Worm (Caenorhabditis elegans) whole organism, early embryonic: ENCODE measurements around the gene F44E5.15.
A peak's percentile ranks its signal among the peaks of the same experiment; 100 is the strongest.

Experiments used
- B0310.2 ChIP-seq: sonication (generic microtip); optimal IDR thresholded peaks from 2 replicates; lab custom pipeline; 2016; ENCODE audit warnings: mild to moderate bottlenecking, missing genetic modification characterization, missing compliant biosample characterization
- F13C5.2 ChIP-seq: sonication (generic microtip); optimal IDR thresholded peaks from 2 replicates; lab custom pipeline; 2017; ENCODE audit warnings: mild to moderate bottlenecking, missing genetic modification characterization, inconsistent platforms, missing compliant biosample characterization
- aly-1 ChIP-seq: sonication (generic microtip); optimal IDR thresholded peaks from 2 replicates; lab custom pipeline; 2016; ENCODE audit warnings: missing genetic modification characterization, missing compliant biosample characterization
- ama-1 ChIP-seq: fragments of 150-350 bp; optimal IDR thresholded peaks from 2 replicates; lab custom pipeline; 2014
- ceh-13 ChIP-seq: fragments of 200-800 bp; sonication (Bioruptor generic); optimal IDR thresholded peaks from 2 replicates; lab custom pipeline; 2018; ENCODE audit warnings: mild to moderate bottlenecking, missing genetic modification characterization, missing compliant biosample characterization
- ceh-36 ChIP-seq: sonication (generic microtip); optimal IDR thresholded peaks from 2 replicates; lab custom pipeline; 2016; ENCODE audit warnings: missing genetic modification characterization, inconsistent platforms, missing compliant biosample characterization
- ets-7 ChIP-seq: sonication (generic microtip); optimal IDR thresholded peaks from 2 replicates; lab custom pipeline; 2016; ENCODE audit warnings: missing genotype, missing genetic modification characterization, missing compliant biosample characterization
- flt-1 ChIP-seq: fragments of 200-800 bp; sonication (Bioruptor generic); IDR thresholded peaks from 2 replicates; pipeline ENCODE4 v1.3.6; 2022; ENCODE audit warnings: missing genetic modification characterization, missing compliant biosample characterization
- hmbx-1 ChIP-seq: sonication (generic microtip); optimal IDR thresholded peaks from 2 replicates; lab custom pipeline; 2016; ENCODE audit warnings: mild to moderate bottlenecking, missing genetic modification characterization, missing compliant biosample characterization
- hmg-4 ChIP-seq: fragments of 200-800 bp; sonication (Bioruptor generic); optimal IDR thresholded peaks from 2 replicates; lab custom pipeline; 2018; ENCODE audit warnings: mild to moderate bottlenecking, missing genetic modification characterization, missing compliant biosample characterization
- hnd-1 ChIP-seq: sonication (generic microtip); optimal IDR thresholded peaks from 2 replicates; lab custom pipeline; 2016; ENCODE audit warnings: missing genetic modification characterization, missing compliant biosample characterization
- pes-1 ChIP-seq: fragments of 200-800 bp; sonication (Bioruptor generic); IDR thresholded peaks from 2 replicates; pipeline ENCODE4 v1.3.6; 2022; ENCODE audit warnings: missing genetic modification reagents, missing genetic modification characterization, missing compliant biosample characterization
- scrt-1 ChIP-seq: fragments of 200-800 bp; sonication (Bioruptor generic); IDR thresholded peaks from 2 replicates; pipeline ENCODE4 v1.3.6; 2022; ENCODE audit warnings: missing genetic modification characterization, missing compliant biosample characterization
- sea-1 ChIP-seq: fragments of 200-800 bp; sonication (Bioruptor generic); conservative IDR thresholded peaks from 2 replicates; pipeline ENCODE4 v1.3.6; 2022; ENCODE audit warnings: missing genetic modification characterization, missing compliant biosample characterization
- tbx-11 ChIP-seq: fragments of 200-800 bp; sonication (Bioruptor generic); IDR thresholded peaks from 2 replicates; pipeline ENCODE4 v1.3.6; 2022; ENCODE audit warnings: missing genetic modification characterization, missing compliant biosample characterization
- tbx-37 ChIP-seq: fragments of 200-800 bp; sonication (Bioruptor generic); conservative IDR thresholded peaks from 2 replicates; pipeline ENCODE4 v1.3.6; 2022; ENCODE audit warnings: missing genetic modification reagents, missing genetic modification characterization, missing compliant biosample characterization
- tra-4 ChIP-seq: sonication (generic microtip); optimal IDR thresholded peaks from 2 replicates; lab custom pipeline; 2017; ENCODE audit warnings: missing genetic modification characterization, missing compliant biosample characterization

Gene F44E5.15

DNA sequence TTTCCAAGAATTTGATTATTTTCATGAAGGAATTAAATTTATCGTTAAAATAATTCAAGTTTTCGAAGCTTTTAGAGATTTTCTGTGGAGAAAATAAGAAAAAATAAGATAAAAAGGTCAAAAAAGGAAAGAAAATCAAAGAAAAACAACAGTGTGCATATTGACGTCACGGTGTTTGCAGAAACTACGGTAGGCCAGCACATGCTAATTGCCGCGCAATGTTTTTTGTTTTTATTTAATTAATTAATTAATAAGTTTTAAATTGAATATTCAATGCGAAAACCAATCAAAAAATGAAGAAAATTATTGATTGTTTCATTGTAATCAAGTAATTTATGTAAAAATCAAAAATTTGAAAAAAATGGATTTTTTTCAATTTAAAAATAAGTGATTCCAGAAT, 24.6 kb upstream of the F44E5.15 start:
- TF ChIP-seq scrt-1 (GFP tag; lab: Robert Waterston, UW) (no peak), sea-1 (GFP tag; lab: Robert Waterston, UW) (no peak), pes-1 (no peak), hmg-4 (no peak), B0310.2 (tag; lab: Kevin White, UChicago) (no peak), ceh-36 (tag; lab: Kevin White, UChicago) (no peak), tbx-37 (no peak), tbx-11 (GFP tag; lab: Robert Waterston, UW) (no peak)

DNA sequence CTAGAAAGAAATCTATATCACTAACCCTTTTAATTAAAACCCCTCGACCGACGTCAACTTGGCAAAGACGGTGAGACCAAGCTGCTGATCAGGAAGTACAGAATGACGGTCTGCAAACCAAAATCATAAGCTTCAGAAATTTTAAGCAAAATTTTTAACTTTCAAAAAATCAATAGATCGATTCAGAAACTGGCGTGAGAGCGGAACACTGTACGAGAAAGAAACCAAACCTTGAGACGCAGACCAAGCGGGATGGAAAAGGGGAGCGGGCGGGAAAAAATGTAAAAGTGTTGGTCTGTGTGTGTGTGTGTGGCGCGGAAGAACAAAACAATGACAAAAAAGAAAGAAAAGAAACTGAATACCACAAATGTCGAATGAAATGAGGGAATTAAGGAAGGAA, 24.0 kb upstream of the F44E5.15 start, which contains the start of the genes F44E5.17 and gpb-1:
Gene F44E5.17 (minus strand): TSS at position 101 of the 400 bp plus-strand sequence.
Gene gpb-1 (minus strand): TSS at position 118 of the 400 bp plus-strand sequence.
- no peak for TF ChIP-seq hnd-1 (tag; lab: Kevin White, UChicago)
- no peak for TF ChIP-seq hmbx-1 (tag; lab: Kevin White, UChicago)
- TF ChIP-seq flt-1 (GFP tag; lab: Robert Waterston, UW): no peak
- TF ChIP-seq ets-7: no peak
- no peak for TF ChIP-seq tra-4 (tag; lab: Kevin White, UChicago)

DNA sequence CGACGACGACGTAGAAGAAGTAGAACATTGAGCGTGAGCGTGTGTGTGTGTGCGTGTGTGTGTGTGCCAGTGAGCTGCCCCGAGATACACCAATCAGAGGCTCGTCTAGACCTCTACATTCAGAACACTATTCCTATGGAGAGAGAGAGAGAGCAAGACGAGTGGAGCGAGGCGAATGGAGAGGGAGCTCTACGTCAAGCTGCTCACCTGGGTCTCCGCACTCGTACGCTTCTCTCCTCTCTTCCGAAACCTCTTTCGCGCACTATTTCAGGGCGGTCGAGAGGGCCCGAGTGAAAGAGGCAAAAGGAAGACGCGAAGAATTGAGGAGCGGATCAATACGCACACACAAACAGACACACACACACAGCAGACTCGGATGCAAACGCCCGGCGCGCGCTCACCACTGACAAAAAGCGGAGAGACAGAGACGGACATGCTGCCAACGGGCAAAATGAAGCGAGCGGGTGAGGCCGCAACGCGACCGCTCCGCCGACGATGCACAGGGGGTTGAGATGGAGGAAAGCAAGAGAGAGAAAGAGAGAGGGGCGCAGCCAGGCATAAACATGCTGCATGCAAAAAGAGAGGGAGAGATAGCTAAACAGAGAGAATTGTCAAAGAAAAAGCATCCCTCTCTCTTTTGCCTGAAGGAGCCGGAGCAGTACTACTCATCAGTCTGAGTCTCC, 22.8 kb upstream of the F44E5.15 start:
- TF ChIP-seq hmg-4 (peak; percentile 93), hnd-1 (tag; lab: Kevin White, UChicago) (no peak), pes-1 (peak; percentile 40; the same call in 1 of the 2 replicates), F13C5.2 (tag; lab: Kevin White, UChicago) (peak; percentile 90), ceh-36 (tag; lab: Kevin White, UChicago) (no peak), tbx-11 (GFP tag; lab: Robert Waterston, UW) (0 out of 2 replicates have a peak, but pooled peaks have one; percentile 53), tbx-37 (no peak), aly-1 (peak; percentile 55), tra-4 (tag; lab: Kevin White, UChicago) (no peak), hmbx-1 (tag; lab: Kevin White, UChicago) (no peak), sea-1 (GFP tag; lab: Robert Waterston, UW) (0 out of 2 replicates have a peak, but pooled peaks have one; percentile 50), ama-1 (lab: Kevin White, UChicago) (no peak), B0310.2 (tag; lab: Kevin White, UChicago) (peak; percentile 32), flt-1 (GFP tag; lab: Robert Waterston, UW) (0 out of 2 replicates have a peak, but pooled peaks have one; percentile 43), ets-7 (peak; percentile 35), ceh-13 (GFP tag; lab: Kevin White, UChicago) (no peak), scrt-1 (GFP tag; lab: Robert Waterston, UW) (0 out of 2 replicates have a peak, but pooled peaks have one; percentile 51)

DNA sequence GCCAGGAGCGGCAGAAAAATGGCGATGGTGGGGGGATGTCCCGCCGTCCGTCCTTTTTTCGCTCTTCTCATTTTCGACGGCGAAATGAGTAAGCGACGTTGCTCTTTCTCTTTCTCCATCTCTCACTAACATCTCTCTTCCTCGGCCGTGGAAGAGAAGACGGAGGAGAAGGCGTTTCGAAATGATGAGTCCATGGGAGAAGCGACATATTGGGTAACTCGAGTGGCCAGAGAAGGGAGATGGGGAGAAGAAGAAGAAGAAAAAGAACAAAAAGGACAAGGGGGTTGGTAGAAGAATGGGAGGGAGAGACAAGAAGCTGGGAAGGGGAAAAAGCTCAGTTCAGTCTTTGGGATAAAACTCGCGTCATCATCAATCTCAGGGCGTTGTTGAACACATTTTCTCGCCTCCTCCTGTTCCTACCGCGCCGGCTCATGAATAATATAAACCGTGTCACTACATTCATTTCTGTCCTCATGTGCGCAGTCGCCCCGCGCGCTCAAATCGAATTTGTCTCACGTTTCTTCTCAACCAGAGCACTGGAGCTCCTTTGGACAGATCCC, 20.8 kb upstream of the F44E5.15 start:
- no peak for TF ChIP-seq B0310.2 (tag; lab: Kevin White, UChicago)
- TF ChIP-seq tbx-11 (GFP tag; lab: Robert Waterston, UW): no peak
- TF ChIP-seq sea-1 (GFP tag; lab: Robert Waterston, UW): no peak
- TF ChIP-seq hnd-1 (tag; lab: Kevin White, UChicago): no peak
- peak; percentile 33 for TF ChIP-seq aly-1

DNA sequence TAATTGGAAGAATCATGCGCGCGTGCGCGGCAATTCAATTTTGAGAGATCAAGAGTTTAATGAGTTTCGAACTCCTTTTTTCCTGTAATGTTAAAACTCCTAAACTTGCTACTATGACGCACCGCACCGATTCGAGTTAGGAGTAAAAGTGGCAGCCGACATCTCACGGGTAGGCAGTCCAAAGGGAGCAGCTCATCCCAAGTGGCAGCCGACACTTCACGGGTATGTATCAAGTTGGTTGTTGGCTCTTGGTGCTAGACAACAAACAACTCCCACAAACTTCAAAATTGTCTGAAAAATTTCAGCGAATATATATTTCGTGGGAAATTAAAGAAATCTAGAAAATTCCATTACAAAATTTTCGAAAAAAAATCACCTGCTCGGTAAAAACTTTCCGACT, 19.3 kb upstream of the F44E5.15 start:
- TF ChIP-seq tra-4 (tag; lab: Kevin White, UChicago) (no peak), ets-7 (no peak), flt-1 (GFP tag; lab: Robert Waterston, UW) (no peak), hnd-1 (tag; lab: Kevin White, UChicago) (no peak)

DNA sequence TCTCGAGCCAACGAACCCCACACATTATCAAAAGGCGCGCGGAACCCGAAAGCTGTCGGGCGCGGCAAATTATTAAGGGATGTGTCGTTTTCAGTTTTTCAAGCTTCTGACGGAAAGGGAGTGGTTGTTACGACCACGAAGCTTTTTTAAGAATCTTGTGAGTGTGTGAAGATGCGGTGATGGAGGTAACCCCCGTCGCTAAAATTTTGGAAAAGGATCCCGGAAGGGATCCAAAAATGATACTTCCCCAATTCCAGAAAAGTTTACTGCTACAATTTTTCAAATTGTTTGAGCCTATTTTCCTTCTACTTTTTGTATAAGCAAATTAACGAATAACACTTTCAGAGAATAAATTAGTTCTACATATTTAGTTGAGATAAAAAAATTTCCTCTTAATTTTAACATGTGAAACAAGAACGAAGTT, 15.8 kb upstream of the F44E5.15 start:
- TF ChIP-seq ama-1 (lab: Kevin White, UChicago) (peak; percentile 46), sea-1 (GFP tag; lab: Robert Waterston, UW) (peak; percentile 71; the same call in 1 of the 2 replicates), scrt-1 (GFP tag; lab: Robert Waterston, UW) (no peak), tbx-11 (GFP tag; lab: Robert Waterston, UW) (no peak), hnd-1 (tag; lab: Kevin White, UChicago) (peak; percentile 2), pes-1 (0 out of 2 replicates have a peak, but pooled peaks have one; percentile 46)

DNA sequence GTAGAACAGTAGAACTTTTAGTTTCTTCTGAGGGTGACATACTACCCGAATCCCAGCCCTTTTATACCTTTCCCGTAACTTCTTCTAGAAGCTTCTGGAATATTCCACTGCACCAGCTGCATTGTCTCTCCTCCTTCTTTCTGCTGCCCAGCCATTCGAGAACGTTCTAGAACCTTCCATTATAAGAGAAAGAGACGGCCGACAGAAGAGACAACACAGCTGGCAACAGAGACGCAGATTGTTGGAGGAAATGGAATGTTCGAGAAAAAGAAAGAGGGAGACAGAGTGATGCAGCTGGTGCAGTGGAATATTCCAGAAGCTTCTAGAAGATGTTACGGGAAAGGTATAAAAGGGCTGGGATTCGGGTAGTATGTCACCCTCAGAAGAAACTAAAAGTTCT, 13.2 kb upstream of the F44E5.15 start, which contains the start of the genes F44E5.4 and F44E5.5:
Gene F44E5.4 (minus strand): TSS at position 35 of the 400 bp plus-strand sequence.
Gene F44E5.5 (plus strand): TSS at position 386 of the 400 bp plus-strand sequence.
- TF ChIP-seq tbx-11 (GFP tag; lab: Robert Waterston, UW) (peak; percentile 80), flt-1 (GFP tag; lab: Robert Waterston, UW) (peak; percentile 82; the same call in 1 of the 2 replicates), sea-1 (GFP tag; lab: Robert Waterston, UW) (peak; percentile 87), F13C5.2 (tag; lab: Kevin White, UChicago) (peak; percentile 68), tbx-37 (peak; percentile 71), tra-4 (tag; lab: Kevin White, UChicago) (peak; percentile 47), B0310.2 (tag; lab: Kevin White, UChicago) (peak; percentile 76), ceh-36 (tag; lab: Kevin White, UChicago) (peak; percentile 42), pes-1 (peak; percentile 84), hmg-4 (peak; percentile 34), hnd-1 (tag; lab: Kevin White, UChicago) (peak; percentile 60), scrt-1 (GFP tag; lab: Robert Waterston, UW) (peak; percentile 81)
